Worm (Caenorhabditis elegans) whole organism, midembryonic: ENCODE results near the gene klp-12.

Source experiments
- T22C8.4 ChIP-seq: fragments of 200-800 bp; sonication (Bioruptor generic); IDR thresholded peaks from 2 replicates; pipeline ENCODE4 v1.3.6; 2022; ENCODE audit warnings: missing genetic modification characterization, missing compliant biosample characterization
- cog-1 ChIP-seq: sonication (generic microtip); optimal IDR thresholded peaks from 2 replicates; lab custom pipeline; 2016; ENCODE audit warnings: missing genetic modification characterization, missing compliant biosample characterization
- flt-1 ChIP-seq: fragments of 200-800 bp; sonication (Bioruptor generic); IDR thresholded peaks from 2 replicates; pipeline ENCODE4 v1.3.6; 2022; ENCODE audit warnings: missing genetic modification characterization, missing compliant biosample characterization
- klf-2 ChIP-seq: fragments of 200-800 bp; sonication (Bioruptor generic); conservative IDR thresholded peaks from 2 replicates; pipeline ENCODE4 v1.3.6; 2022; ENCODE audit warnings: missing genetic modification reagents, missing genetic modification characterization, missing compliant biosample characterization
- med-1 ChIP-seq: sonication (generic microtip); optimal IDR thresholded peaks from 2 replicates; lab custom pipeline; 2017; ENCODE audit warnings: missing genetic modification characterization, mild to moderate bottlenecking, missing compliant biosample characterization, antibody characterized with exemption, missing genetic modification reagents; ENCODE audit not compliant: insufficient read depth
- ref-1 ChIP-seq: fragments of 200-800 bp; sonication (Bioruptor generic); conservative IDR thresholded peaks from 2 replicates; pipeline ENCODE4 v1.3.6; 2022; ENCODE audit warnings: missing genetic modification reagents, missing genetic modification characterization, missing compliant biosample characterization
- tab-1 ChIP-seq: fragments of 200-800 bp; sonication (Bioruptor generic); IDR thresholded peaks from 2 replicates; pipeline ENCODE4 v1.3.6; 2022; ENCODE audit warnings: missing genetic modification characterization, missing compliant biosample characterization
- ztf-23 ChIP-seq: fragments of 200-800 bp; sonication (Bioruptor generic); IDR thresholded peaks from 2 replicates; pipeline ENCODE4 v1.3.6; 2022; ENCODE audit warnings: missing genetic modification reagents, missing genetic modification characterization, missing compliant biosample characterization
- ztf-29 ChIP-seq: fragments of 200-800 bp; sonication (Bioruptor generic); IDR thresholded peaks from 2 replicates; pipeline ENCODE4 v1.3.6; 2022; ENCODE audit warnings: missing genetic modification reagents, missing genetic modification characterization, missing compliant biosample characterization

Gene klp-12

ce11 chrIV:11314885-11315284, 44.8 kb downstream of the klp-12 start, which contains the start of the genes B0035.3, B0035.22 and pfd-4:
Gene B0035.3 (minus strand): TSS chrIV:11314998.
Gene B0035.22 (plus strand): TSS chrIV:11315153.
Gene pfd-4 (plus strand): TSS chrIV:11315207.
- TF ChIP-seq T22C8.4 (GFP tag; lab: Robert Waterston, UW), result no peak

ce11 chrIV:11313880-11314279, 45.8 kb downstream of the klp-12 start, which contains the start of gene dnj-2:
Gene dnj-2 (minus strand): TSS chrIV:11313980.
- no peak for TF ChIP-seq flt-1 (GFP tag; lab: Robert Waterston, UW)
- TF ChIP-seq T22C8.4 (GFP tag; lab: Robert Waterston, UW), result no peak
- TF ChIP-seq ref-1 (GFP tag; lab: Robert Waterston, UW), result no peak
- TF ChIP-seq tab-1 (GFP tag; lab: Robert Waterston, UW), result no peak
- no peak for TF ChIP-seq cog-1 (tag; lab: Kevin White, UChicago)
- TF ChIP-seq ztf-29 (GFP tag; lab: Robert Waterston, UW), result no peak
- no peak for TF ChIP-seq klf-2 (GFP tag; lab: Robert Waterston, UW)
- TF ChIP-seq ztf-23, result no peak
- no peak for TF ChIP-seq med-1 (GFP tag; lab: Kevin White, UChicago)

ce11 chrIV:11311484-11311883, 48.2 kb downstream of the klp-12 start:
- TF ChIP-seq ztf-29 (GFP tag; lab: Robert Waterston, UW) (no peak), klf-2 (GFP tag; lab: Robert Waterston, UW) (0 out of 2 replicates have a peak, but pooled peaks have one; percentile 49)

- TF ChIP-seq cog-1 (tag; lab: Kevin White, UChicago) (no peak), T22C8.4 (GFP tag; lab: Robert Waterston, UW) (no peak), ztf-23 (0 out of 2 replicates have a peak, but pooled peaks have one; percentile 64), ztf-29 (GFP tag; lab: Robert Waterston, UW) (no peak), ref-1 (GFP tag; lab: Robert Waterston, UW) (0 out of 2 replicates have a peak, but pooled peaks have one; percentile 5), tab-1 (GFP tag; lab: Robert Waterston, UW) (peak; percentile 55; the same call in 1 of the 2 replicates), med-1 (GFP tag; lab: Kevin White, UChicago) (peak; percentile 72), klf-2 (GFP tag; lab: Robert Waterston, UW) (0 out of 2 replicates have a peak, but pooled peaks have one; percentile 31), flt-1 (GFP tag; lab: Robert Waterston, UW) (peak; percentile 66)
Observed at ce11 chrIV:11310624-11311023, 49.0 kb downstream of the klp-12 start, which contains the start of gene znf-207. Gene znf-207 (plus strand): TSS chrIV:11310972.

- no peak for TF ChIP-seq cog-1 (tag; lab: Kevin White, UChicago)
- TF ChIP-seq flt-1 (GFP tag; lab: Robert Waterston, UW), result no peak
- TF ChIP-seq klf-2 (GFP tag; lab: Robert Waterston, UW), result no peak
- TF ChIP-seq T22C8.4 (GFP tag; lab: Robert Waterston, UW), result no peak
- TF ChIP-seq ztf-23, result no peak
- no peak for TF ChIP-seq tab-1 (GFP tag; lab: Robert Waterston, UW)
- no peak for TF ChIP-seq med-1 (GFP tag; lab: Kevin White, UChicago)
- TF ChIP-seq ref-1 (GFP tag; lab: Robert Waterston, UW), result no peak
- no peak for TF ChIP-seq ztf-29 (GFP tag; lab: Robert Waterston, UW)
Observed at ce11 chrIV:11307770-11308169, 51.9 kb downstream of the klp-12 start.

ce11 chrIV:11306548-11306947, 53.1 kb downstream of the klp-12 start, which contains the start of gene B0035.13:
Gene B0035.13 (minus strand): TSS chrIV:11306720.
- no peak for TF ChIP-seq T22C8.4 (GFP tag; lab: Robert Waterston, UW)
- no peak for TF ChIP-seq klf-2 (GFP tag; lab: Robert Waterston, UW)
- no peak for TF ChIP-seq med-1 (GFP tag; lab: Kevin White, UChicago)
- no peak for TF ChIP-seq ref-1 (GFP tag; lab: Robert Waterston, UW)
- no peak for TF ChIP-seq ztf-23
- no peak for TF ChIP-seq flt-1 (GFP tag; lab: Robert Waterston, UW)
- TF ChIP-seq ztf-29 (GFP tag; lab: Robert Waterston, UW), result no peak
- TF ChIP-seq cog-1 (tag; lab: Kevin White, UChicago), result no peak
- no peak for TF ChIP-seq tab-1 (GFP tag; lab: Robert Waterston, UW)

ce11 chrIV:11304970-11305369, 54.7 kb downstream of the klp-12 start:
- TF ChIP-seq ztf-29 (GFP tag; lab: Robert Waterston, UW) (no peak), flt-1 (GFP tag; lab: Robert Waterston, UW) (no peak), cog-1 (tag; lab: Kevin White, UChicago) (no peak), tab-1 (GFP tag; lab: Robert Waterston, UW) (no peak)

ce11 chrIV:11298154-11299086, 61.2 kb downstream of the klp-12 start, which contains the start of the genes B0035.15 and dnj-1:
Gene B0035.15 (minus strand): TSS chrIV:11298252.
Gene dnj-1 (plus strand): TSS chrIV:11299036.
- TF ChIP-seq T22C8.4 (GFP tag; lab: Robert Waterston, UW) (peak; percentile 63), klf-2 (GFP tag; lab: Robert Waterston, UW) (no peak)

ce11 chrIV:11296787-11297186, 62.9 kb downstream of the klp-12 start, which contains the start of gene mttu-1:
Gene mttu-1 (minus strand): TSS chrIV:11296887.
- TF ChIP-seq ztf-23 (no peak), ztf-29 (GFP tag; lab: Robert Waterston, UW) (no peak), T22C8.4 (GFP tag; lab: Robert Waterston, UW) (no peak), flt-1 (GFP tag; lab: Robert Waterston, UW) (no peak), tab-1 (GFP tag; lab: Robert Waterston, UW) (no peak), ref-1 (GFP tag; lab: Robert Waterston, UW) (no peak), med-1 (GFP tag; lab: Kevin White, UChicago) (no peak), cog-1 (tag; lab: Kevin White, UChicago) (no peak), klf-2 (GFP tag; lab: Robert Waterston, UW) (no peak)
